Worm (Caenorhabditis elegans) whole organism, young adult: ENCODE measurements around the gene str-180.

ENCODE experiments used
- B0261.1 ChIP-seq: sonication (generic microtip); optimal IDR thresholded peaks from 2 replicates; lab custom pipeline; 2016; ENCODE audit warnings: mild to moderate bottlenecking, missing genetic modification characterization, moderate library complexity, missing compliant biosample characterization
- B0336.3 ChIP-seq: fragments of 200-800 bp; sonication (Bioruptor generic); IDR thresholded peaks from 2 replicates; pipeline ENCODE4 v1.3.6; 2022; ENCODE audit warnings: missing genetic modification characterization, missing compliant biosample characterization
- C06A6.2 ChIP-seq: fragments of 200-800 bp; sonication (Bioruptor generic); conservative IDR thresholded peaks from 2 replicates; pipeline ENCODE4 v1.3.6; 2022; ENCODE audit warnings: missing genetic modification characterization, missing compliant biosample characterization
- D2030.7 ChIP-seq: fragments of 200-800 bp; sonication (Bioruptor generic); IDR thresholded peaks from 2 replicates; pipeline ENCODE4 v1.3.6; 2022; ENCODE audit warnings: missing genetic modification reagents, missing genetic modification characterization, missing compliant biosample characterization
- F22D6.2 ChIP-seq: sonication (generic microtip); optimal IDR thresholded peaks from 2 replicates; lab custom pipeline; 2016; ENCODE audit warnings: mild to moderate bottlenecking, missing genetic modification characterization, missing compliant biosample characterization
- F23B12.7 ChIP-seq: sonication (generic microtip); optimal IDR thresholded peaks from 2 replicates; lab custom pipeline; 2017; ENCODE audit warnings: missing genetic modification characterization, mild to moderate bottlenecking, missing compliant biosample characterization, antibody characterized with exemption, moderate library complexity; ENCODE audit not compliant: insufficient read depth
- F49E8.2 ChIP-seq: sonication (generic microtip); optimal IDR thresholded peaks from 3 replicates; lab custom pipeline; 2017; ENCODE audit warnings: missing genetic modification characterization, mild to moderate bottlenecking, missing compliant biosample characterization, antibody characterized with exemption, moderate library complexity; ENCODE audit not compliant: insufficient read depth
- F57C9.4 ChIP-seq: sonication (generic microtip); optimal IDR thresholded peaks from 2 replicates; lab custom pipeline; 2017; ENCODE audit warnings: mild to moderate bottlenecking, missing genetic modification characterization, missing compliant biosample characterization
- aptf-3 ChIP-seq: fragments of 200-800 bp; sonication (Bioruptor generic); IDR thresholded peaks from 2 replicates; pipeline ENCODE4 v1.3.6; 2022; ENCODE audit warnings: missing genetic modification characterization, missing compliant biosample characterization
- attf-3 ChIP-seq: fragments of 200-800 bp; sonication (Bioruptor generic); conservative IDR thresholded peaks from 2 replicates; pipeline ENCODE4 v1.3.6; 2022; ENCODE audit warnings: missing genetic modification reagents, missing genetic modification characterization, missing compliant biosample characterization
- cebp-1 ChIP-seq, 2 experiments: fragments of 200-800 bp in 1 of 2; sonication (Bioruptor generic) in 1 of 2; sonication (generic microtip) in 1 of 2; IDR thresholded peaks in 1 of 2; optimal IDR thresholded peaks in 1 of 2; 2 replicates each; pipeline versions ENCODE4 v1.3.6 to Lab custom; 2017 to 2022; ENCODE audit warnings: missing compliant biosample characterization in 2 of 2, missing genetic modification characterization in 2 of 2, mild to moderate bottlenecking in 1 of 2, missing genetic modification reagents in 1 of 2, moderate library complexity in 1 of 2
- dox-1 ChIP-seq: fragments of 200-800 bp; sonication (Bioruptor generic); IDR thresholded peaks from 2 replicates; pipeline ENCODE4 v1.3.6; 2022; ENCODE audit warnings: missing genetic modification reagents, missing genetic modification characterization, missing compliant biosample characterization
- dpff-1 ChIP-seq: sonication (generic microtip); optimal IDR thresholded peaks from 2 replicates; lab custom pipeline; 2017; ENCODE audit warnings: mild to moderate bottlenecking, missing genetic modification characterization, missing compliant biosample characterization
- efl-1 ChIP-seq: fragments of 150-350 bp; optimal IDR thresholded peaks from 2 replicates; lab custom pipeline; 2014; ENCODE audit warnings: missing biosample characterization, missing genetic modification reagents, missing genetic modification characterization
- egl-18 ChIP-seq: fragments of 200-800 bp; sonication (Bioruptor generic); IDR thresholded peaks from 2 replicates; pipeline ENCODE4 v1.3.6; 2022; ENCODE audit warnings: missing genetic modification reagents, missing genetic modification characterization, missing compliant biosample characterization
- egl-44 ChIP-seq: fragments of 200-800 bp; sonication (Bioruptor generic); IDR thresholded peaks from 2 replicates; pipeline ENCODE4 v1.3.6; 2022; ENCODE audit warnings: missing genetic modification reagents, missing genetic modification characterization, missing compliant biosample characterization
- him-1 ChIP-seq: sonication (generic microtip); optimal IDR thresholded peaks from 2 replicates; lab custom pipeline; 2016; ENCODE audit warnings: missing genotype, missing genetic modification reagents, missing genetic modification characterization, missing compliant biosample characterization
- hlh-12 ChIP-seq: sonication (generic microtip); optimal IDR thresholded peaks from 2 replicates; lab custom pipeline; 2016; ENCODE audit warnings: missing genetic modification characterization, missing compliant biosample characterization
- hmg-1.2 ChIP-seq: fragments of 200-800 bp; sonication (Bioruptor generic); IDR thresholded peaks from 2 replicates; pipeline ENCODE4 v1.3.6; 2022; ENCODE audit warnings: missing genetic modification reagents, missing genetic modification characterization, missing compliant biosample characterization
- lin-40 ChIP-seq: sonication (generic microtip); optimal IDR thresholded peaks from 2 replicates; lab custom pipeline; 2016; ENCODE audit warnings: missing genetic modification characterization, mild to moderate bottlenecking, missing compliant biosample characterization, missing genotype, missing genetic modification reagents
- lsl-1 ChIP-seq: fragments of 200-800 bp; sonication (Bioruptor generic); optimal IDR thresholded peaks from 2 replicates; lab custom pipeline; 2018; ENCODE audit warnings: mild to moderate bottlenecking, missing genetic modification characterization, moderate library complexity, missing compliant biosample characterization
- lsy-27 ChIP-seq: sonication (generic microtip); optimal IDR thresholded peaks from 2 replicates; lab custom pipeline; 2017; ENCODE audit warnings: missing genetic modification characterization, mild to moderate bottlenecking, missing compliant biosample characterization, antibody characterized with exemption, missing genotype, borderline replicate concordance; ENCODE audit not compliant: insufficient read depth
- madf-3 ChIP-seq: fragments of 200-800 bp; sonication (Bioruptor generic); IDR thresholded peaks from 2 replicates; pipeline ENCODE4 v1.3.6; 2022; ENCODE audit warnings: missing genetic modification reagents, missing genetic modification characterization, missing compliant biosample characterization
- madf-6 ChIP-seq: fragments of 200-800 bp; sonication (Bioruptor generic); IDR thresholded peaks from 2 replicates; pipeline ENCODE4 v1.3.6; 2022; ENCODE audit warnings: missing genetic modification reagents, missing genetic modification characterization, missing compliant biosample characterization
- madf-8 ChIP-seq: fragments of 200-800 bp; sonication (Bioruptor generic); conservative IDR thresholded peaks from 2 replicates; pipeline ENCODE4 v1.3.6; 2022; ENCODE audit warnings: missing genetic modification reagents, missing genetic modification characterization, missing compliant biosample characterization
- mcd-1 ChIP-seq: fragments of 200-800 bp; sonication (Bioruptor generic); IDR thresholded peaks from 2 replicates; pipeline ENCODE4 v1.3.6; 2022; ENCODE audit warnings: missing genetic modification reagents, missing genetic modification characterization, missing compliant biosample characterization
- nfyb-1 ChIP-seq: fragments of 200-800 bp; sonication (Bioruptor generic); IDR thresholded peaks from 2 replicates; pipeline ENCODE4 v1.3.6; 2022; ENCODE audit warnings: missing genetic modification reagents, missing genetic modification characterization, missing compliant biosample characterization
- rpc-1 ChIP-seq, 2 experiments: fragments of 150-350 bp in 1 of 2; sonication (generic microtip) in 1 of 2; optimal IDR thresholded peaks; 2 replicates each; lab custom pipeline; 2014 to 2018; ENCODE audit warnings: missing biosample characterization in 1 of 2, missing genetic modification characterization in 1 of 2, missing genetic modification reagents in 1 of 2, missing genotype in 1 of 2
- sea-2 ChIP-seq: fragments of 200-800 bp; sonication (Bioruptor generic); IDR thresholded peaks from 2 replicates; pipeline ENCODE4 v1.3.6; 2022; ENCODE audit warnings: missing genetic modification characterization, missing compliant biosample characterization
- somi-1 ChIP-seq: fragments of 200-800 bp; sonication (Bioruptor generic); optimal IDR thresholded peaks from 2 replicates; lab custom pipeline; 2018; ENCODE audit warnings: mild to moderate bottlenecking, missing genetic modification characterization, missing compliant biosample characterization
- tbp1 ChIP-seq: fragments of 200-800 bp; sonication (Bioruptor generic); optimal IDR thresholded peaks from 2 replicates; lab custom pipeline; 2018; ENCODE audit warnings: mild to moderate bottlenecking, missing genetic modification characterization, missing compliant biosample characterization
- unc-62 ChIP-seq: fragments of 150-350 bp; optimal IDR thresholded peaks from 2 replicates; lab custom pipeline; 2014; ENCODE audit warnings: missing biosample characterization, missing genetic modification reagents, missing genetic modification characterization
- zfh-2 ChIP-seq: fragments of 200-800 bp; sonication (Bioruptor generic); conservative IDR thresholded peaks from 2 replicates; pipeline ENCODE4 v1.3.6; 2022; ENCODE audit warnings: missing genetic modification reagents, missing genetic modification characterization, missing compliant biosample characterization
- zim-3 ChIP-seq: sonication (generic microtip); optimal IDR thresholded peaks from 2 replicates; lab custom pipeline; 2017; ENCODE audit warnings: mild to moderate bottlenecking, missing genetic modification characterization, moderate library complexity, missing compliant biosample characterization
- ztf-22 ChIP-seq: fragments of 200-800 bp; sonication (Bioruptor generic); optimal IDR thresholded peaks from 2 replicates; lab custom pipeline; 2018; ENCODE audit warnings: mild to moderate bottlenecking, missing genetic modification characterization, moderate library complexity, missing compliant biosample characterization
- ztf-6 ChIP-seq: fragments of 200-800 bp; sonication (Bioruptor generic); IDR thresholded peaks from 2 replicates; pipeline ENCODE4 v1.3.6; 2022; ENCODE audit warnings: missing genetic modification reagents, missing genetic modification characterization, missing compliant biosample characterization

The str-180 gene

DNA sequence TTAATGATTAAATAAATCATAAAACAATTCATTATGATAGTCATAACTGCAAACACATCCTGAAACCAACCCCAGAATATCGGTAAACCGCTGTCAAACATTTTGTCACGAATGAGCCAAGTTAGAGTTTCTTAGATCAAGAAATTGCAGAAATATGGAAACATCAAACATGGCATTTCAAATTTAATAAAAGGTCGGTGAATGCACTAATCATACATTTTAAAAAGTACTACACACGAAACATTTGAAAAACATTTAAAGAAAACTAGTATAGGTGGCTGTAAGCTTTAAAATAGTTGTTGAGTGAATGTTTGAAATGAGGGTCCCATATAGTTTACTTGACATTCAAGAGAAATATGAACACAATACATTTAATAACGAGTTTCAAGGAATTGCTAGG is at the start of gene str-180:
TSS of gene str-180 (minus strand) at position 101 of the 400 bp plus-strand sequence.
- TF ChIP-seq tbp1 (no peak), dpff-1 (tag; lab: Kevin White, UChicago) (no peak), unc-62 (no peak), dox-1 (GFP tag; lab: Robert Waterston, UW) (no peak)

DNA sequence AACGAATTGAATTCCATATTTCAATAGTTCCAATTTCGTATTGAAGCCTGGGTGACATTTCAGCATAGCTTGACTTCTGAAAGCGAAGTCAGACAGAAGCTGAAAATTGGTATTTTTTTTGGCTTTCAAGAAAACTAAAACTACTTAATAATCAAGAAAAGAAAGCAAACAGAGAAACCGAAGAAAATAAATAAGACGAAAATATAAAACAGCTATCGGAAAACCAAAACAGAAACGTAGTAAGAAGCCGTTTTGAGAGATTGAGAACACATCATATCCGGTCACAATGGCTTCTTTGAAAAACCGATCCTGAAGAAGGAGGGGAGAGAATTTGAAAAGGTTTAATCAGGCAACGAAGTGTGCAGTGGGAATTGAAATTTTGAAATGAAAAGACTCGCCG is 49.6 kb upstream of the str-180 start, which contains the start of gene srg-30:
TSS of gene srg-30 (minus strand) at position 101 of the 400 bp plus-strand sequence.
- TF ChIP-seq madf-8 (no peak), egl-44 (GFP tag; lab: Robert Waterston, UW) (no peak), sea-2 (GFP tag; lab: Robert Waterston, UW) (no peak), C06A6.2 (GFP tag; lab: Robert Waterston, UW) (no peak), somi-1 (no peak), madf-3 (GFP tag; lab: Robert Waterston, UW) (no peak), hlh-12 (tag; lab: Kevin White, UChicago) (no peak)

DNA sequence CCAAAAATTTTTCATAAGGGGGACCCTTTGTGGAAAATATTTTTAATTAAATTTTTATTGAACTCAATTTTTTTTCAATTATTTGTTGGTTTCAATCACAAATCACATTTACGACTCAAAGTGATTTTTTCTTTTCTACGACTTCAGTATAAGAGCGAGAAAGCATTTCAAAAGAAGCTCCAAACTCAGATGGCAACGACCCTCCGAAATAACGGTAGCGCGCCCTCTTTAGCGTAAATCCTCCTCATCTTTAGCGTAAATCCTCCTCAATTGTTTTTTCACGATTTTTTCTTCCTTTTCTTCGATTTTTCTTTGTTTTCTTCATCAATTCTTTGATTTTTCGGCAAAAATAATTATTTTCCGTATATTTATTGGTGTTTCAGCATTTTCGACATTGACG is 46.2 kb upstream of the str-180 start:
- peak; percentile 88 for TF ChIP-seq attf-3 (GFP tag; lab: Robert Waterston, UW)

DNA sequence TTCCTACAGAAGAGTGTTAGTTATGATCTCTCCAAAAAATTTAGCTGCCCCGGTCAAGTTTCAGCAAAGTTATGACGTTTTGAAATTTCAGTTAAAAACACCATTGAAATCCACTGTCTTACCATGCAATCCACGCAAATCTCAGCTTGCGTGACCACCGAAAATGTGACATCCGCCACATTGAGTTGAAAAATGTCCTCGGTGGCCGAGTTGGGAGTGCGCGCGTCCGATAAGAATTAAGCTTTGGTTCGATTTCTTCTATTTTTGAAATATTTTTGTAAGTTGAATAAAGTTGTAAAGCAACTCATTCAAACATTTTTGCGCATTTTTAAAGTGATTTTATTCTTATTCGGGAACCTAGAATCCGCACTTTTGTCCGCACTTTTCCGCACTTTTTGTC is 42.4 kb upstream of the str-180 start:
- TF ChIP-seq rpc-1 (optimal IDR thresholded peaks at IDR 0.05; lab: Kevin White, UChicago) = peak; percentile 23
- peak; percentile 60 for TF ChIP-seq rpc-1 (tag; optimal IDR thresholded peaks at IDR 0.05; lab: Kevin White, UChicago)
- peak; percentile 83 for TF ChIP-seq tbp1
- TF ChIP-seq madf-8 = peak; percentile 30; the same call in 1 of the 2 replicates
- TF ChIP-seq B0261.1 (tag; lab: Kevin White, UChicago) = peak; percentile 60
- peak; percentile 56; the same call in 1 of the 2 replicates for TF ChIP-seq hmg-1.2 (GFP tag; lab: Robert Waterston, UW)
- TF ChIP-seq madf-6 (GFP tag; lab: Robert Waterston, UW) = peak; percentile 63; the same call in 1 of the 2 replicates
- peak; percentile 50; the same call in 1 of the 2 replicates for TF ChIP-seq attf-3 (GFP tag; lab: Robert Waterston, UW)
- 0 out of 2 replicates have a peak, but pooled peaks have one; percentile 39 for TF ChIP-seq D2030.7 (GFP tag; lab: Robert Waterston, UW)
- TF ChIP-seq, all 124 proteins: peak for 8; not testable (repeated sequence) for 116

DNA sequence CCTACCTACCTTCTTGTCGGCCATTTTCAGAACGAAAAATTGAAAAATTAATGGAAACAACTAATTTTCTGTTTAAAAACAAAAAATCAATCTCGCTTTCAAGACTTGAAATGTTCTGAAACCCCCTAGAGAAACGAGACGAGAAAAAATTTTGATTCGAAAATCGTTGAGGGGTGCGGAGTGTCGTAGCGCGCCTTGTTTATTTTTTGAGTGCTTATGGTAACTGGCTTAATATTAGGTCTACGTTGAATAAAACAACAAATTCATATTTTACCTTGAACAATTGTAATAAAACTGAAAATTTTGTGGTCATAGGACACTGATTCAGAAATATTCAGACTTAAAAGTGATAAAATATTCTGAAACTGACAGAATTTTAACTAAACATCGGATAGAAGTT is 41.8 kb upstream of the str-180 start, which contains the start of gene sna-1:
TSS of gene sna-1 (minus strand) at position 218 of the 400 bp plus-strand sequence.
- TF ChIP-seq madf-8 = peak; percentile 59; the same call in 1 of the 2 replicates
- no peak for TF ChIP-seq F23B12.7
- TF ChIP-seq F22D6.2 (tag; lab: Kevin White, UChicago) = no peak
- no peak for TF ChIP-seq lsy-27 (tag; lab: Kevin White, UChicago)
- TF ChIP-seq madf-6 (GFP tag; lab: Robert Waterston, UW) = peak; percentile 75
- no peak for TF ChIP-seq nfyb-1 (GFP tag; lab: Robert Waterston, UW)
- TF ChIP-seq F49E8.2 = no peak
- TF ChIP-seq attf-3 (GFP tag; lab: Robert Waterston, UW) = peak; percentile 90
- peak; percentile 26 for TF ChIP-seq efl-1 (GFP tag; lab: Kevin White, UChicago)
- TF ChIP-seq madf-3 (GFP tag; lab: Robert Waterston, UW) = no peak
- TF ChIP-seq lsl-1 (GFP tag; lab: Kevin White, UChicago) = peak; percentile 47
- TF ChIP-seq, all 124 proteins: peak for 5

DNA sequence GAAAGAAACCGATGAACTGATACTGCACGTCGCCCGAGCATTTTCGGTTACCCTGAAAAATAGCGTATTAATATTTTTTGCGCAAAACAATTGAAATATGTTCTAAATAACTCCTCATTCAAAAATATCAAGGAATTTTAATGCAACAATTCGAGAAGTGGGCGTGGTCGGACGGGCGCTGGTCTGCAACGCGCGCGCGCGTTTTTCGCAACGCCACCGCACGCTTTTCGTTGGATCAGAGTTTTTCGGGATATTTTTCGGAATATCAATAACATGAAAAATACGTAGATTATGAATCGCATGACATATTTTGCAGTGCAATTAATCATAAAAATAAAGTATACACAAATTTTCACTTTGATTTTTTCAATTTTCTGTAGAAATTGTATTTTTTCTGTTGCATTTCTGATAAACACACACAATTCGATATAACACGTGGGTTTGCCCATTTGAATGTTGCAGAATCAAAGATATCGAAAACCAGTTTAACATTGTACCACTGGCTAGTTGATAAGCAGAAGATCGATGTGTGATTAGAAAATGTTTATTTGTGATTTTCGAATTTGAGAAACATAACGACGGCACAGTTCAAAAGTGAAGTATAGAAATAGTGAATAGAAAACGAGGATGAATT is 40.5 kb upstream of the str-180 start, which contains the start of gene dlst-1:
TSS of gene dlst-1 (minus strand) at position 52 of the 634 bp plus-strand sequence.
- peak; percentile 25 for TF ChIP-seq efl-1 (GFP tag; lab: Kevin White, UChicago)
- peak; percentile 48 for TF ChIP-seq lsl-1 (GFP tag; lab: Kevin White, UChicago)
- TF ChIP-seq zfh-2 (GFP tag; lab: Robert Waterston, UW) = peak; percentile 57; the same call in 1 of the 2 replicates
- no peak for TF ChIP-seq F57C9.4 (tag; lab: Kevin White, UChicago)
- peak; percentile 51 for TF ChIP-seq mcd-1 (GFP tag; lab: Robert Waterston, UW)
- peak; percentile 72; the same call in 1 of the 2 replicates for TF ChIP-seq B0336.3 (GFP tag; lab: Robert Waterston, UW)
- TF ChIP-seq ztf-6 (GFP tag; lab: Robert Waterston, UW) = no peak
- no peak for TF ChIP-seq aptf-3 (GFP tag; lab: Robert Waterston, UW)
- no peak for TF ChIP-seq egl-18 (GFP tag; lab: Robert Waterston, UW)
- TF ChIP-seq zim-3 (tag; lab: Kevin White, UChicago) = peak; percentile 43
- TF ChIP-seq lin-40 (tag; lab: Kevin White, UChicago) = peak; percentile 50
- no peak for TF ChIP-seq cebp-1 (GFP tag; IDR thresholded peaks at IDR 0.05; lab: Robert Waterston, UW)
- TF ChIP-seq cebp-1 (tag; optimal IDR thresholded peaks at IDR 0.05; lab: Kevin White, UChicago) = peak; percentile 52
- no peak for TF ChIP-seq ztf-22 (GFP tag; lab: Kevin White, UChicago)
- peak; percentile 36 for TF ChIP-seq tbp1
- TF ChIP-seq him-1 = peak; percentile 35
